Worm (Caenorhabditis elegans) whole organism, L1 larva: ENCODE results near the gene F10E9.1.

Source experiments
- Y116A8C.19 ChIP-seq: sonication (generic microtip); optimal IDR thresholded peaks from 2 replicates; lab custom pipeline; 2016; ENCODE audit warnings: missing compliant biosample characterization, missing genetic modification characterization, borderline replicate concordance
- aha-1 ChIP-seq: fragments of 150-350 bp; optimal IDR thresholded peaks from 2 replicates; lab custom pipeline; 2014; ENCODE audit warnings: missing biosample characterization, missing genetic modification characterization
- aly-2 ChIP-seq: fragments of 150-350 bp; optimal IDR thresholded peaks from 2 replicates; lab custom pipeline; 2014; ENCODE audit warnings: missing biosample characterization, missing genetic modification characterization
- ama-1 ChIP-seq: fragments of 150-350 bp; optimal IDR thresholded peaks from 2 replicates; lab custom pipeline; 2014
- blmp-1 ChIP-seq: fragments of 150-350 bp; optimal IDR thresholded peaks from 2 replicates; lab custom pipeline; 2014; ENCODE audit warnings: missing biosample characterization, missing genetic modification characterization
- ceh-63 ChIP-seq: fragments of 200-800 bp; sonication (Bioruptor generic); optimal IDR thresholded peaks from 2 replicates; lab custom pipeline; 2018; ENCODE audit warnings: mild to moderate bottlenecking, missing genetic modification characterization, missing compliant biosample characterization
- ceh-88 ChIP-seq: fragments of 200-800 bp; sonication (Bioruptor generic); IDR thresholded peaks from 2 replicates; pipeline ENCODE4 v1.3.6; 2022; ENCODE audit warnings: missing genetic modification characterization, missing compliant biosample characterization
- dsc-1 ChIP-seq: sonication (generic microtip); optimal IDR thresholded peaks from 2 replicates; lab custom pipeline; 2016; ENCODE audit warnings: mild to moderate bottlenecking, missing genetic modification characterization, missing compliant biosample characterization
- efl-3 ChIP-seq: fragments of 200-800 bp; sonication (Bioruptor generic); optimal IDR thresholded peaks from 2 replicates; lab custom pipeline; 2018; ENCODE audit warnings: mild to moderate bottlenecking, missing genetic modification characterization, missing compliant biosample characterization
- egl-13 ChIP-seq: sonication (generic microtip); optimal IDR thresholded peaks from 2 replicates; lab custom pipeline; 2016; ENCODE audit warnings: missing genotype, missing genetic modification reagents, missing genetic modification characterization, missing compliant biosample characterization
- egl-27 ChIP-seq, 2 experiments: fragments of 150-350 bp in 1 of 2; sonication (generic microtip); optimal IDR thresholded peaks; 3 replicates each; lab custom pipeline; 2017 to 2018; ENCODE audit warnings: missing biosample characterization in 2 of 2, missing genetic modification characterization in 2 of 2, missing genetic modification reagents in 2 of 2
- elt-2 ChIP-seq: sonication (generic microtip); optimal IDR thresholded peaks from 2 replicates; lab custom pipeline; 2016; ENCODE audit warnings: missing genetic modification characterization, mild to moderate bottlenecking, inconsistent platforms, missing compliant biosample characterization, missing genetic modification reagents
- elt-3 ChIP-seq, 6 experiments: fragments of 150-350 bp in 1 of 6; sonication (generic microtip); optimal IDR thresholded peaks; 2 replicates each; lab custom pipeline; 2017 to 2018; ENCODE audit warnings: missing biosample characterization in 6 of 6, missing genetic modification characterization in 6 of 6, inconsistent platforms in 1 of 6
- fkh-4 ChIP-seq: sonication (generic microtip); optimal IDR thresholded peaks from 2 replicates; lab custom pipeline; 2016; ENCODE audit warnings: missing compliant biosample characterization, missing genetic modification characterization, borderline replicate concordance
- fkh-8 ChIP-seq: sonication (generic microtip); optimal IDR thresholded peaks from 2 replicates; lab custom pipeline; 2016; ENCODE audit warnings: mild to moderate bottlenecking, missing genetic modification characterization, missing compliant biosample characterization
- hlh-17 ChIP-seq: fragments of 200-800 bp; sonication (Bioruptor generic); optimal IDR thresholded peaks from 2 replicates; lab custom pipeline; 2018; ENCODE audit warnings: missing genetic modification characterization, mild to moderate bottlenecking, missing compliant biosample characterization, moderate library complexity, borderline replicate concordance
- irx-1 ChIP-seq: sonication (generic microtip); optimal IDR thresholded peaks from 2 replicates; lab custom pipeline; 2016; ENCODE audit warnings: missing genetic modification characterization, missing compliant biosample characterization
- jun-1 ChIP-seq: fragments of 150-350 bp; optimal IDR thresholded peaks from 2 replicates; lab custom pipeline; 2014; ENCODE audit warnings: missing biosample characterization, missing genetic modification reagents, missing genetic modification characterization
- lin-13 ChIP-seq: fragments of 150-350 bp; optimal IDR thresholded peaks from 2 replicates; lab custom pipeline; 2014; ENCODE audit warnings: missing biosample characterization, missing genetic modification reagents, missing genetic modification characterization
- lin-14 ChIP-seq: fragments of 200-800 bp; sonication (Bioruptor generic); optimal IDR thresholded peaks from 2 replicates; lab custom pipeline; 2018; ENCODE audit warnings: mild to moderate bottlenecking, missing genetic modification characterization, moderate library complexity, missing compliant biosample characterization
- lin-15B ChIP-seq: fragments of 150-350 bp; sonication (generic microtip); optimal IDR thresholded peaks from 3 replicates; lab custom pipeline; 2014; ENCODE audit warnings: missing biosample characterization, missing genetic modification characterization
- lir-3 ChIP-seq: sonication (generic microtip); optimal IDR thresholded peaks from 2 replicates; lab custom pipeline; 2016; ENCODE audit warnings: mild to moderate bottlenecking, missing genetic modification characterization, moderate library complexity, missing compliant biosample characterization; ENCODE audit not compliant: poor library complexity
- mab-9 ChIP-seq: fragments of 200-800 bp; sonication (Bioruptor generic); IDR thresholded peaks from 2 replicates; pipeline ENCODE4 v1.3.6; 2022; ENCODE audit warnings: missing genetic modification reagents, missing genetic modification characterization, missing compliant biosample characterization
- mdl-1 ChIP-seq, 2 experiments: fragments of 150-350 bp; optimal IDR thresholded peaks; 2 replicates each; lab custom pipeline; 2014 to 2017; ENCODE audit warnings: missing biosample characterization in 2 of 2, missing genetic modification characterization in 2 of 2, inconsistent platforms in 1 of 2
- mef-2 ChIP-seq: fragments of 150-350 bp; optimal IDR thresholded peaks from 2 replicates; lab custom pipeline; 2014; ENCODE audit warnings: missing biosample characterization, missing genetic modification characterization
- mep-1 ChIP-seq: fragments of 150-350 bp; optimal IDR thresholded peaks from 2 replicates; lab custom pipeline; 2014; ENCODE audit warnings: missing biosample characterization, missing genetic modification characterization
- nhr-11 ChIP-seq: fragments of 150-350 bp; optimal IDR thresholded peaks from 2 replicates; lab custom pipeline; 2014; ENCODE audit warnings: missing biosample characterization, missing genetic modification characterization
- nhr-19 ChIP-seq: fragments of 200-800 bp; sonication (Bioruptor generic); conservative IDR thresholded peaks from 2 replicates; pipeline ENCODE4 v1.3.6; 2022; ENCODE audit warnings: missing genetic modification characterization, missing compliant biosample characterization
- nhr-20 ChIP-seq: sonication (generic microtip); optimal IDR thresholded peaks from 2 replicates; lab custom pipeline; 2016; ENCODE audit warnings: mild to moderate bottlenecking, missing genetic modification characterization, missing compliant biosample characterization
- nhr-28 ChIP-seq: fragments of 150-350 bp; optimal IDR thresholded peaks from 2 replicates; lab custom pipeline; 2014; ENCODE audit warnings: missing biosample characterization, missing genetic modification characterization
- nhr-47 ChIP-seq: sonication (generic microtip); optimal IDR thresholded peaks from 2 replicates; lab custom pipeline; 2016; ENCODE audit warnings: mild to moderate bottlenecking, missing genetic modification characterization, moderate library complexity, missing compliant biosample characterization
- nhr-71 ChIP-seq: sonication (generic microtip); optimal IDR thresholded peaks from 2 replicates; lab custom pipeline; 2016; ENCODE audit warnings: mild to moderate bottlenecking, missing genetic modification characterization, moderate library complexity, missing compliant biosample characterization
- nhr-76 ChIP-seq: sonication (generic microtip); optimal IDR thresholded peaks from 2 replicates; lab custom pipeline; 2017; ENCODE audit warnings: missing biosample characterization, missing genetic modification characterization
- nhr-77 ChIP-seq: fragments of 150-350 bp; optimal IDR thresholded peaks from 2 replicates; lab custom pipeline; 2014; ENCODE audit warnings: missing biosample characterization, missing genetic modification characterization
- nhr-84 ChIP-seq: sonication (generic microtip); optimal IDR thresholded peaks from 2 replicates; lab custom pipeline; 2017; ENCODE audit warnings: missing biosample characterization, missing genetic modification characterization
- nhr-85 ChIP-seq: sonication (generic microtip); peaks from one replicate; lab custom pipeline; 2016; ENCODE audit warnings: missing genetic modification characterization, inconsistent platforms, missing compliant biosample characterization
- nhr-90 ChIP-seq: sonication (generic microtip); optimal IDR thresholded peaks from 2 replicates; lab custom pipeline; 2016; ENCODE audit warnings: mild to moderate bottlenecking, missing genetic modification characterization, missing compliant biosample characterization; ENCODE audit not compliant: poor library complexity
- skn-1 ChIP-seq: fragments of 150-350 bp; optimal IDR thresholded peaks from 2 replicates; lab custom pipeline; 2014; ENCODE audit warnings: missing biosample characterization, missing genetic modification characterization
- snu-23 ChIP-seq: sonication (generic microtip); optimal IDR thresholded peaks from 2 replicates; lab custom pipeline; 2016; ENCODE audit warnings: missing genetic modification characterization, missing compliant biosample characterization
- sup-37 ChIP-seq: fragments of 200-800 bp; sonication (Bioruptor generic); optimal IDR thresholded peaks from 2 replicates; lab custom pipeline; 2018; ENCODE audit warnings: mild to moderate bottlenecking, missing genetic modification characterization, missing compliant biosample characterization
- swsn-7 ChIP-seq: sonication (generic microtip); optimal IDR thresholded peaks from 2 replicates; lab custom pipeline; 2016; ENCODE audit warnings: missing genetic modification characterization, missing compliant biosample characterization
- tbx-2 ChIP-seq: sonication (generic microtip); optimal IDR thresholded peaks from 2 replicates; lab custom pipeline; 2016; ENCODE audit warnings: missing genetic modification characterization, missing compliant biosample characterization
- unc-30 ChIP-seq: sonication (generic microtip); optimal IDR thresholded peaks from 2 replicates; lab custom pipeline; 2017; ENCODE audit warnings: missing biosample characterization, missing genetic modification characterization
- unc-86 ChIP-seq: sonication (generic microtip); optimal IDR thresholded peaks from 2 replicates; lab custom pipeline; 2016; ENCODE audit warnings: missing genetic modification characterization, missing compliant biosample characterization
- zip-4 ChIP-seq: fragments of 200-800 bp; sonication (Bioruptor generic); optimal IDR thresholded peaks from 2 replicates; lab custom pipeline; 2018; ENCODE audit warnings: mild to moderate bottlenecking, missing genetic modification characterization, moderate library complexity, missing compliant biosample characterization
- ztf-4 ChIP-seq: fragments of 150-350 bp; optimal IDR thresholded peaks from 2 replicates; lab custom pipeline; 2014; ENCODE audit warnings: missing biosample characterization, missing genetic modification characterization

Gene F10E9.1

ce11 chrIII:8354644-8355461 is 31.9 kb downstream of the F10E9.1 start, which contains the start of gene unc-116 (continued):
- TF ChIP-seq lin-15B (tag; lab: Kevin White, UChicago) (peak; percentile 18), nhr-71 (peak; percentile 63), irx-1 (tag; lab: Kevin White, UChicago) (no peak)

DNA sequence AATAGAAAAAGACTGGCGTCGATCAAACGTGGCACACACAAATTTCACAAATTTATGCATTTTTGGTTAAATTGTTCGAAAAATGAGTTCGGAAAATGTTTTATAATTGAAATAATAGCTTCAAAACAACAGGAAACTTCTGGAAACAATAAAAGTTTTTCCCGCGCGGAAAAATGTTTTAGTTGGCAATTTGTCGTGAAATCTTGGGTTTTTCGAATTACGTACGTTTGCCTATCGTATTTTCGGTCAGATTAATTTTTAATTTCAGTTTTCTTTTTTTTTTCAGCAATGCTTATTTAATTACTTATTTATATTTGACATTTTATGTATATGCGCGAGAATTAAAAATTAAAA is 32.5 kb downstream of the F10E9.1 start:
- TF ChIP-seq nhr-76 (tag; lab: Kevin White, UChicago) (no peak), fkh-4 (tag; lab: Kevin White, UChicago) (no peak), zip-4 (GFP tag; lab: Kevin White, UChicago) (no peak), mef-2 (tag; lab: Kevin White, UChicago) (no peak), ama-1 (lab: Kevin White, UChicago) (no peak)

DNA sequence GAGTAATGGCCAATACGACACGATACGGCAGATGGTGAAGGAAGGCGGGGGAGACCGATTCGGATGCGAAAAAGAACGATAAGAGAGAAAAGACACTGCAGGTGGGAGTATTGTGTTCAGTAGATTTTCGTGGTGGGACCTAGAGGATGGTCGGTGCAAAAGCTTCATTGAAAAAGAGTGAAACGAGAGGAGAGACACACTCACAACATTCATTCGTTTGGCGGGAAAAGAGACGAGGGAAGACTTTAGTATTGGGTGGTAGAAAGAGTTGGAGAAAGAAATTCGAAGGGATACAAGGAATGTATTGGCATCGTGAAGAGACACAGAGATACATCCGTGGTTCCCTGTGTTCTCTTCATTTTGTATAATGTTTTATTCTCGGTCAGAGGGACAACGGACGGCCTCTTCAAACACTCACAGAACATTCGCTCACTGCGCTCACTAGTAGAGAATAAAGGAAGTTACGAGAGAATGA is 33.5 kb downstream of the F10E9.1 start:
- peak; percentile 56 for TF ChIP-seq lin-13 (GFP tag; lab: Kevin White, UChicago)
- no peak for TF ChIP-seq ama-1 (lab: Kevin White, UChicago)
- TF ChIP-seq unc-30 (tag; lab: Kevin White, UChicago) = no peak
- peak; percentile 74 for TF ChIP-seq tbx-2 (tag; lab: Kevin White, UChicago)
- peak; percentile 80 for TF ChIP-seq fkh-8 (tag; lab: Kevin White, UChicago)
- TF ChIP-seq skn-1 (tag; lab: Kevin White, UChicago) = peak; percentile 19
- no peak for TF ChIP-seq nhr-28 (tag; lab: Kevin White, UChicago)
- TF ChIP-seq zip-4 (GFP tag; lab: Kevin White, UChicago) = peak; percentile 10
- TF ChIP-seq dsc-1 = peak; percentile 58
- no peak for TF ChIP-seq sup-37 (GFP tag; lab: Kevin White, UChicago)
- peak in 1 of 2 experiments; percentile 4 for TF ChIP-seq egl-27 (tag; optimal IDR thresholded peaks at IDR 0.05; lab: Kevin White, UChicago)
- TF ChIP-seq egl-13 = no peak
- TF ChIP-seq nhr-47 (tag; lab: Kevin White, UChicago) = peak; percentile 69
- no peak for TF ChIP-seq nhr-76 (tag; lab: Kevin White, UChicago)
- peak; percentile 84 for TF ChIP-seq nhr-85
- TF ChIP-seq Y116A8C.19 = no peak
- TF ChIP-seq lin-15B (tag; lab: Kevin White, UChicago) = peak; percentile 46
- TF ChIP-seq aha-1 (tag; lab: Kevin White, UChicago) = no peak
- peak; percentile 69 for TF ChIP-seq unc-86 (tag; lab: Kevin White, UChicago)
- TF ChIP-seq fkh-4 (tag; lab: Kevin White, UChicago) = no peak
- peak; percentile 63 for TF ChIP-seq nhr-90 (tag; lab: Kevin White, UChicago)
- peak; percentile 87 for TF ChIP-seq nhr-71
- TF ChIP-seq jun-1 (tag; lab: Kevin White, UChicago) = peak; percentile 50
- TF ChIP-seq nhr-20 (tag; lab: Kevin White, UChicago) = peak; percentile 88
- TF ChIP-seq nhr-11 (tag; lab: Kevin White, UChicago) = no peak
- TF ChIP-seq snu-23 (GFP tag; lab: Kevin White, UChicago) = peak; percentile 91
- TF ChIP-seq nhr-19 (GFP tag; lab: Robert Waterston, UW) = peak; percentile 75
- TF ChIP-seq lin-14 (GFP tag; lab: Kevin White, UChicago) = peak; percentile 95
- no peak for TF ChIP-seq efl-3 (GFP tag; lab: Kevin White, UChicago)
- TF ChIP-seq elt-2 = peak; percentile 2
- peak; percentile 77 for TF ChIP-seq aly-2 (tag; lab: Kevin White, UChicago)
- peak; percentile 63 for TF ChIP-seq lir-3 (tag; lab: Kevin White, UChicago)
- TF ChIP-seq elt-3 (tag; optimal IDR thresholded peaks at IDR 0.05; lab: Kevin White, UChicago) = peak in 2 of 6 experiments; percentile 5 to 24
- peak; percentile 69 for TF ChIP-seq ztf-4 (tag; lab: Kevin White, UChicago)
- TF ChIP-seq nhr-77 (tag; lab: Kevin White, UChicago) = peak; percentile 75
- TF ChIP-seq hlh-17 = no peak
- TF ChIP-seq mdl-1 (tag; optimal IDR thresholded peaks at IDR 0.05; lab: Kevin White, UChicago) = peak in 1 of 2 experiments; percentile 51
- TF ChIP-seq mep-1 (tag; lab: Kevin White, UChicago) = peak; percentile 82
- TF ChIP-seq swsn-7 (tag; lab: Kevin White, UChicago) = peak; percentile 73
- TF ChIP-seq nhr-84 (tag; lab: Kevin White, UChicago) = no peak
- TF ChIP-seq ceh-63 = no peak
- no peak for TF ChIP-seq mab-9
- peak; percentile 74 for TF ChIP-seq blmp-1 (tag; lab: Kevin White, UChicago)
- no peak for TF ChIP-seq ceh-88 (GFP tag; lab: Robert Waterston, UW)
